Fruit fly (Drosophila melanogaster): ENCODE data around the gene CG3309.

DNA sequence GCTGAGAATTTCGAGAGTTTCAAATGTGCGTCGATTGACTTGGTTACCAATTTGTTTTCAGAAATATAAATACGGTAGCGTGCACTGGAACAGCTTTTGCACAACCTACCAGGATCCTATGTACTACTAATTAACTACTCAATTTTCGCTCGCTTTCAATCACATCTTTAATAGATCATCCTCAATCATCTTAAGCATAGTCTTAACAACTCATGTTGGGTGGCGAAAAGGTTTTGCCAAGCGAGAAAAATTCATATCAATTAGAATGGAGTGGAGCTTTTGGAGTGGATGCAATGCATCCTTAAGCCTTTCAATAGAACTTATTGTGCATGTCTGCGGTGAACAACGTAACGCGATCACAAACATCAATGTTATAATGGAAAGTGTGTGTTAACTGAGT lies 21.8 kb downstream of the CG3309 start, which contains the start of gene CG17764:
- TF ChIP-seq Myc (optimal IDR thresholded peaks at IDR 0.05) = no peak
- no peak for TF ChIP-seq ttk (optimal IDR thresholded peaks at IDR 0.05)
- no peak for TF ChIP-seq psq (optimal IDR thresholded peaks at IDR 0.05)
- TF ChIP-seq Sin3A (optimal IDR thresholded peaks at IDR 0.05) = no peak

All from Kc167 (cell line).